Worm (Caenorhabditis elegans) whole organism, L4/young adult: ENCODE data around the gene C46G7.2.
A peak's percentile ranks its signal among the peaks of the same experiment; 100 is the strongest.

Experiments used
- W03F9.2 ChIP-seq: fragments of 150-350 bp; optimal IDR thresholded peaks from 2 replicates; lab custom pipeline; 2014; ENCODE audit warnings: missing biosample characterization, missing genetic modification characterization
- dao-5 ChIP-seq: sonication (generic microtip); optimal IDR thresholded peaks from 2 replicates; lab custom pipeline; 2016; ENCODE audit warnings: missing genotype, missing genetic modification characterization, moderate library complexity, missing compliant biosample characterization
- him-1 ChIP-seq: sonication (generic microtip); optimal IDR thresholded peaks from 2 replicates; lab custom pipeline; 2016; ENCODE audit warnings: missing genotype, missing genetic modification reagents, missing genetic modification characterization, missing compliant biosample characterization

The C46G7.2 gene

ce11 chrIV:6014895-6015294, at the start of gene C46G7.2:
Gene C46G7.2, plus strand, starts transcription at chrIV:6015195.
- TF ChIP-seq dao-5 (tag; lab: Kevin White, UChicago): no peak
- no peak for TF ChIP-seq him-1 (tag; lab: Kevin White, UChicago)
- no peak for TF ChIP-seq W03F9.2

- TF ChIP-seq him-1 (tag; lab: Kevin White, UChicago): peak; percentile 75
- TF ChIP-seq dao-5 (tag; lab: Kevin White, UChicago): peak; percentile 88
- TF ChIP-seq W03F9.2: peak; percentile 89
Measured at ce11 chrIV:5967035-5967499, 47.9 kb upstream of the C46G7.2 start.

- no peak for TF ChIP-seq W03F9.2
- TF ChIP-seq him-1 (tag; lab: Kevin White, UChicago): no peak
- no peak for TF ChIP-seq dao-5 (tag; lab: Kevin White, UChicago)
Measured at ce11 chrIV:5970526-5970925, 44.5 kb upstream of the C46G7.2 start.

ce11 chrIV:5973947-5974495, 41.0 kb upstream of the C46G7.2 start:
- TF ChIP-seq dao-5 (tag; lab: Kevin White, UChicago) (no peak), him-1 (tag; lab: Kevin White, UChicago) (peak; percentile 75), W03F9.2 (no peak)

ce11 chrIV:5975202-5975601, 39.8 kb upstream of the C46G7.2 start, which contains the start of gene unc-44:
Gene unc-44, plus strand, starts transcription at chrIV:5975557.
- no peak for TF ChIP-seq him-1 (tag; lab: Kevin White, UChicago)
- no peak for TF ChIP-seq W03F9.2
- TF ChIP-seq dao-5 (tag; lab: Kevin White, UChicago): no peak

ce11 chrIV:5977276-5977675, 37.7 kb upstream of the C46G7.2 start:
- TF ChIP-seq dao-5 (tag; lab: Kevin White, UChicago) (no peak), him-1 (tag; lab: Kevin White, UChicago) (peak; percentile 25)

- TF ChIP-seq dao-5 (tag; lab: Kevin White, UChicago) (no peak), him-1 (tag; lab: Kevin White, UChicago) (no peak), W03F9.2 (no peak)
Measured at ce11 chrIV:5979818-5980217, 35.2 kb upstream of the C46G7.2 start.

- TF ChIP-seq W03F9.2 (no peak), him-1 (tag; lab: Kevin White, UChicago) (no peak), dao-5 (tag; lab: Kevin White, UChicago) (no peak)
Measured at ce11 chrIV:5983191-5983590, 31.8 kb upstream of the C46G7.2 start.

- TF ChIP-seq W03F9.2 (no peak), dao-5 (tag; lab: Kevin White, UChicago) (no peak), him-1 (tag; lab: Kevin White, UChicago) (no peak)
Measured at ce11 chrIV:5985422-5985821, 29.6 kb upstream of the C46G7.2 start.

ce11 chrIV:5985823-5986222, 29.2 kb upstream of the C46G7.2 start:
- TF ChIP-seq him-1 (tag; lab: Kevin White, UChicago) (no peak), dao-5 (tag; lab: Kevin White, UChicago) (no peak)

- no peak for TF ChIP-seq dao-5 (tag; lab: Kevin White, UChicago)
- no peak for TF ChIP-seq him-1 (tag; lab: Kevin White, UChicago)
Measured at ce11 chrIV:5986829-5987228, 28.2 kb upstream of the C46G7.2 start.

- TF ChIP-seq dao-5 (tag; lab: Kevin White, UChicago): no peak
Measured at ce11 chrIV:5990503-5990902, 24.5 kb upstream of the C46G7.2 start.

ce11 chrIV:6005655-6006054, 9.3 kb upstream of the C46G7.2 start:
- TF ChIP-seq W03F9.2 (no peak), dao-5 (tag; lab: Kevin White, UChicago) (no peak), him-1 (tag; lab: Kevin White, UChicago) (no peak)

ce11 chrIV:6010274-6010673, 4.7 kb upstream of the C46G7.2 start:
- TF ChIP-seq W03F9.2: no peak
- TF ChIP-seq dao-5 (tag; lab: Kevin White, UChicago): no peak
- no peak for TF ChIP-seq him-1 (tag; lab: Kevin White, UChicago)

- no peak for TF ChIP-seq dao-5 (tag; lab: Kevin White, UChicago)
Measured at ce11 chrIV:6011545-6011944, 3.5 kb upstream of the C46G7.2 start, which contains the start of gene C46G7.5. Gene C46G7.5, minus strand, starts transcription at chrIV:6011645.
